Fruit fly (Drosophila melanogaster) Kc167 (cell line): ENCODE data around the gene CG31407.

Experiments
- Myc ChIP-seq: fragments of >200 bp; optimal IDR thresholded peaks from 2 replicates; lab custom pipeline; 2017; ENCODE audit warnings: missing external identifiers
- Sin3A ChIP-seq: fragments of >200 bp; optimal IDR thresholded peaks from 2 replicates; lab custom pipeline; 2018; ENCODE audit warnings: missing external identifiers
- h ChIP-seq: fragments of >200 bp; optimal IDR thresholded peaks from 3 replicates; lab custom pipeline; 2018; ENCODE audit warnings: missing external identifiers
- insv ChIP-seq: fragments of >200 bp; optimal IDR thresholded peaks from 3 replicates; lab custom pipeline; 2018; ENCODE audit warnings: missing external identifiers
- psq ChIP-seq: fragments of >200 bp; optimal IDR thresholded peaks from 2 replicates; lab custom pipeline; 2017; ENCODE audit warnings: missing external identifiers
- ttk ChIP-seq: sonication (Bioruptor generic); optimal IDR thresholded peaks from 2 replicates; lab custom pipeline; 2017; ENCODE audit warnings: missing external identifiers

Gene CG31407

dm6 chr3R:10054278-10054975 lies 29.5 kb upstream of the CG31407 start:
- no peak for TF ChIP-seq psq (lab: Kevin White, UChicago)
- TF ChIP-seq ttk (lab: Kevin White, UChicago), result no peak
- TF ChIP-seq h (lab: Kevin White, UChicago), result no peak
- TF ChIP-seq Sin3A, result no peak
- no peak for TF ChIP-seq Myc
- no peak for TF ChIP-seq insv (lab: Kevin White, UChicago)

DNA sequence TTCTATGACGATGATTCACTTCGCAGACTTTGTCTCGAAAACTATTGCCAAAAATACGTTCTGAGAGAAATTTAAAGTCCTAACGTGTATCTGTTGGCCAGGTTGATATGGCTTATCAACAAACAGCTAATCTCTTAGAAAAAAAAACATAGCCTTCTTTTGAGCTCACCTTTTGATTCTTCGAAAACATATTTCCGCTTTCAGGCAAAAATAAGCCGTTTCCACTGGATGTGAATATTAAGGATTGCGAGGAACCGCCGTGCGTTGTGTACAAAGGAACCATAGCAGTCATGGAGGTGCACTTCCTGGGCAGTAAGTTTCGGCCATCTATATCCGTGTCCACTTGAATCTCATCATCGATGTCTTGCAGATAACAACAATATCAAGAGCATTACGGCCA lies 28.6 kb upstream of the CG31407 start:
- no peak for TF ChIP-seq Sin3A
- TF ChIP-seq insv (lab: Kevin White, UChicago), result no peak
- TF ChIP-seq ttk (lab: Kevin White, UChicago), result no peak
- TF ChIP-seq psq (lab: Kevin White, UChicago), result no peak
- TF ChIP-seq h (lab: Kevin White, UChicago), result no peak
- no peak for TF ChIP-seq Myc

- TF ChIP-seq ttk (lab: Kevin White, UChicago) (no peak), psq (lab: Kevin White, UChicago) (no peak), insv (lab: Kevin White, UChicago) (no peak), Myc (no peak), h (lab: Kevin White, UChicago) (no peak), Sin3A (no peak)
Measured at dm6 chr3R:10052695-10053382, 27.9 kb upstream of the CG31407 start, which contains the start of the genes Fancl and Npc2e. Gene Fancl, minus strand, starts transcription at chr3R:10052869. Gene Npc2e, plus strand, starts transcription at chr3R:10053332.

DNA sequence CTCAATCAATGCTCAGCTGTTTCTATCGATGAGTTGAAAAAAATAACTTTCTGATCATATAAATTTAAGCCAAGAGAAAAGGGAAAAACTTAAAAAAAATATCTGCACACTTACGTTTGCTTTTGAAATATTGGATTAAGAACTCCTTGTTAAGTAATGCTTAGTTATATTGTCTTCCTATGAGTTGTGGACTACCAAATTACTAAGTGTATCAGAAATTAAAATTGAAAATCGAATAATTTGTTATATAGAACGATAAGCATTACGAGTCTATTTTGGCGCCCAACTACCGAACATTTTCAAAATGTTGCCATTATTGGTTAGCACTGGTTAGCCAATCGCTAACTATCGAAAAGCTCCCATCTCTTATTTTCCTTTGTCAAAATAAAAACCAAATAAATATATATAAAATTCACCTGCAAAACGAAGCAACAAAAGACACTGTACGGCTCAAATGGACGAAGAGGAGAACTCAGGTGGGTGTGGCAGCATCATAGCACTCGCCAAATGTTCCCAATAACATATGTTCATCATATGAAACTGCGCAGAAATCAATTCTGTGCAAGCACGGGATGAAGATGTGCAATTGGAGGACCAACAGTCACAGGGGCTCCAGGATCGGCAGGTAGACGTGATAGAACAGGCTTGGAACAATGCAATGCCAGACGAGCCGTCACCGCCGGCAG lies 24.0 kb upstream of the CG31407 start, which contains the start of gene ohgt:
TSS of gene ohgt (plus strand) at position 358 of the 686 bp plus-strand sequence.
- no peak for TF ChIP-seq psq (lab: Kevin White, UChicago)

DNA sequence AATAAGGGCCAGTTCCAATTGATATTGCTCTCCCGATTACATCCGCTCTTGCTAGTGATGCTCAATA lies 23.7 kb upstream of the CG31407 start, which contains the start of gene CG12811:
TSS of gene CG12811 (minus strand) at position 23 of the 67 bp plus-strand sequence.
- TF ChIP-seq ttk (lab: Kevin White, UChicago), result no peak
- no peak for TF ChIP-seq h (lab: Kevin White, UChicago)
- TF ChIP-seq Sin3A, result no peak
- no peak for TF ChIP-seq psq (lab: Kevin White, UChicago)
- no peak for TF ChIP-seq insv (lab: Kevin White, UChicago)
- no peak for TF ChIP-seq Myc

DNA sequence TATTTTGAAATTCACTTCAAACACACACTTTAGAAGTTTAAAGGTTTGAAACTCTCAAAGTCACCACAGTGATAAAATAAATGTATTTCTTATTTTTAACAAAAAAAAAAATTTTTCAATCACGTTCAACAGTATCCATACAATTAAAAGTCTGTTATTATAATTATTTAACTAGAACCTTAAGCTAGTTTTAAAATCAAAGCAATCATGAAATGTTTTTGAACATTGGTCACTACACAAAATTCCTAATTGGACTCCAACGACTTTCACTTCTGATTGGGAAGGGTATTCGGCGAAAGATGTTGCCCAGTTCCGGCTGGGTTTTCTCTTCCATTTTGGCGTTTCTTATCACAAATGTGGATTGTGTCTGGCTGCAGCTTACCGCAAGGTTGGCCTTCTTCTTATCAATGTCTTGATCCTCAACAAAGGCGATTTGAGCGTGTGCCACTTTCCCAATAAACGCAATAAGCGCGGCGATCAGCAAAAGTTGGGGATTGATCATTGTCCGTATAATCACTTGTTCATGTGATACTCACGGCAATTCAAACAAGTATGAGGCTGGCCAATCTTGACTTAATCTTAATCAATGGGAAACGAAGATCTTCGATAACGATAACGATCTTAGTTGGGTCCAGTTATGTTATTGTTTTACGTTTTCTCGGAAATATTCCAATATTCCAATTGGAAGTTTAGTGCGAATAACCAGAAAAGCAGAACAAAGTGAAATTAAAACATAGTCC lies 23.3 kb upstream of the CG31407 start:
- TF ChIP-seq ttk (lab: Kevin White, UChicago), result no peak
- TF ChIP-seq h (lab: Kevin White, UChicago), result no peak
- no peak for TF ChIP-seq psq (lab: Kevin White, UChicago)
- TF ChIP-seq insv (lab: Kevin White, UChicago), result no peak
- TF ChIP-seq Sin3A, result no peak

DNA sequence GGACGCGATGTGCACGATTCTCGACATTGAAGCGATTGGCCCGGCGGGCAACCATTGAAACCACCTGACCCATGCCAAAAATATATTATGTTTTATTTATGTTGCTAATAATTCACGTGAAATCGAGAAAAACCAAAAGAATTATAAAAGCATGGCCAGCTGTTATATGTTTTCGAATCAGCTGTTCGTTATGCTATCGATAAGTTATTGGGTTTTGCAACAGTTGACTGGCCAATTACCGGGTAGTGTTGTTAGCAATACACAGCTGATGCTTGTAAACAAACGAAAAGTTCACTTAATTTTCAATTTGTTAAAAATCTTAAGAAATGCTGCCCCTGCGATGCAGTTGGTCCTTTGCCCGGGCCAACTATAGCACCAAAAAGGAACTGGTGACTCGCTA lies 20.4 kb upstream of the CG31407 start, which contains the start of the genes CG11722 and mtTFB2:
TSS of gene CG11722 (minus strand) at position 200 of the 400 bp plus-strand sequence.
TSS of gene mtTFB2 (plus strand) at position 232 of the 400 bp plus-strand sequence.
- TF ChIP-seq ttk (lab: Kevin White, UChicago) (no peak), Myc (no peak), insv (lab: Kevin White, UChicago) (no peak), psq (lab: Kevin White, UChicago) (no peak), Sin3A (no peak), h (lab: Kevin White, UChicago) (no peak)

- no peak for TF ChIP-seq psq (lab: Kevin White, UChicago)
- no peak for TF ChIP-seq Myc
- TF ChIP-seq insv (lab: Kevin White, UChicago), result no peak
Measured at dm6 chr3R:10042664-10043372, 17.9 kb upstream of the CG31407 start, which contains the start of the genes Mical and CG3909. Gene Mical, minus strand, starts transcription at chr3R:10042895. Gene CG3909, plus strand, starts transcription at chr3R:10043270.

DNA sequence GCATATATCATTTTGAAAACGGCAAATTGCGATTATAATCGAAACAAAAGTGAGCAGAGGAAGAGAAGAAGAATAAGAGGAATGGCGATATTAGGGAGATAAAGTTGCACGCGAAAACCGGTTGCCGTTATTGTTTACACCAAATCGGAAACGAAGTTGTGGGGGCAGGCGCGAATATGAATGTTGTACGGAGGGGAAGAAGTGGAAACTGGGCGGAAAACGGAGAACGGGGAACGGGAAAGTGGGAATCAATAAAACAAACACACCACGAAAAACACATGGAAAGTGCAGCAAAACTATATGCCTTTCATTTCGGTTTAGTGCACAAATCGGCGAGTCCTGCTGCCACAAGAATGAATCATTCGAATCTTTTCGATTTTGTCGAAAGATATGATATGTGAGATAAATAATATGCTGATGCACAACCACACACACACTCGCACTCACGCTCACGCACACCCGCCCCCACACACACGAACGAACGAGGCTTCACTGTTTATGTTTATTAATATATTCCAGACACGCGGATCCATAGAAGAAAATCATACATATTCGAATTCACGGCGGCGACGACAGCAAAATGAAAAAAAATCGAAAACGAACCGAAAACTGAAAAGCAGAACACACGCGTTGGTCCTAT lies 17.2 kb upstream of the CG31407 start:
- TF ChIP-seq ttk (lab: Kevin White, UChicago) (no peak), h (lab: Kevin White, UChicago) (no peak), Sin3A (no peak), Myc (no peak), psq (lab: Kevin White, UChicago) (no peak), insv (lab: Kevin White, UChicago) (no peak)

DNA sequence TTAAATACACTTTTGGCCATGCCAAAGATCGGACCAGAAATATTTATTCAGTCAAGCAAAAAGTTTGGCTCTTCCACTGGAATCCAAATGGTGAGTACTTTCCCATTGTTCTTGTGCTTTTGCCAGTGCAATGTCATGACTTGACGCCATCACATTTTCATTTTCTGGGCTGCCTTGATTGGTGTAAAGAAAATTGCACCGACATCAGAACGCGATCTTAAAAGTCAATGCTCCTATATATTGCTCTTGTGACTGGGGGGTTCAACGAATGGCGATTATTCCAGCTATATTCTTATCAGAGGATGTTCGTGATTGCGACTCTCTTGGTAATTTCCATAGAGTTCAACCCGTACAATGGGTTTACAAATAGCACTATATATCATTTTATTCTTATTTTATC lies 15.6 kb upstream of the CG31407 start:
- TF ChIP-seq h (lab: Kevin White, UChicago), result no peak
- TF ChIP-seq Myc, result no peak
- no peak for TF ChIP-seq psq (lab: Kevin White, UChicago)
- no peak for TF ChIP-seq insv (lab: Kevin White, UChicago)
- TF ChIP-seq Sin3A, result no peak
- TF ChIP-seq ttk (lab: Kevin White, UChicago), result no peak

DNA sequence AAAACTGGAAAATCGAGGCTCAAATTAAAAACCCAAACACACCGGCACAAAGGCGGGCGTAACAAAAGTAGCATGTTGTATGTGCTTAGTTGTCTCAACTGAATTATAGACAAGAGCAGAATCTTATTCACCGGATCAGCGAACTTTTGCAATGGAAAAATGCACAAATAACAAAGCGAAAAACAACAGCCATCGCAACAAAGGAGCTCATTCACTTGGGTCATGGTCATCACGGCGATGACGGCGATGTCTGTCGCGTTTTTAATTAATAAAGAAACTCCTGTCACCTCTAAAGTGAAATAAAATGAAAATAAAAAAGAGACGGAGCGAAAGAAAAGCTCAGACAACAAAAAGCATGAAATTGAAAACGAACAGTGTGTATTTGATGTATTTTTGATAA lies 14.2 kb upstream of the CG31407 start:
- no peak for TF ChIP-seq ttk (lab: Kevin White, UChicago)
- no peak for TF ChIP-seq h (lab: Kevin White, UChicago)
- TF ChIP-seq Myc, result no peak
- TF ChIP-seq psq (lab: Kevin White, UChicago), result no peak
- no peak for TF ChIP-seq insv (lab: Kevin White, UChicago)
- TF ChIP-seq Sin3A, result no peak
